Worm (Caenorhabditis elegans) whole organism, young adult: Measurements from ENCODE around the gene T01B7.9.
A peak's percentile ranks its signal among the peaks of the same experiment; 100 is the strongest.

Source experiments
- C06A6.2 ChIP-seq: fragments of 200-800 bp; sonication (Bioruptor generic); conservative IDR thresholded peaks from 2 replicates; pipeline ENCODE4 v1.3.6; 2022; ENCODE audit warnings: missing genetic modification characterization, missing compliant biosample characterization
- C17E4.6 ChIP-seq: fragments of 200-800 bp; sonication (Bioruptor generic); IDR thresholded peaks from 2 replicates; pipeline ENCODE4 v1.3.6; 2022; ENCODE audit warnings: missing genetic modification reagents, missing genetic modification characterization, missing compliant biosample characterization
- F22D6.2 ChIP-seq: sonication (generic microtip); optimal IDR thresholded peaks from 2 replicates; lab custom pipeline; 2016; ENCODE audit warnings: mild to moderate bottlenecking, missing genetic modification characterization, missing compliant biosample characterization
- F52B5.7 ChIP-seq: sonication (generic microtip); optimal IDR thresholded peaks from 2 replicates; lab custom pipeline; 2016; ENCODE audit warnings: mild to moderate bottlenecking, missing genetic modification characterization, missing compliant biosample characterization
- Y95B8A.8 ChIP-seq: fragments of 200-800 bp; sonication (Bioruptor generic); IDR thresholded peaks from 2 replicates; pipeline ENCODE4 v1.3.6; 2022; ENCODE audit warnings: missing genetic modification reagents, missing genetic modification characterization, missing compliant biosample characterization
- ZK185.1 ChIP-seq: sonication (generic microtip); optimal IDR thresholded peaks from 2 replicates; lab custom pipeline; 2016; ENCODE audit warnings: mild to moderate bottlenecking, missing genetic modification characterization, missing compliant biosample characterization; ENCODE audit not compliant: poor library complexity, severe bottlenecking
- ama-1 ChIP-seq, 3 experiments: fragments of 150-350 bp in 1 of 3; sonication (generic microtip) in 2 of 3; optimal IDR thresholded peaks; 2 replicates each; lab custom pipeline; 2014 to 2018; ENCODE audit warnings: missing biosample characterization in 2 of 3, missing genetic modification characterization in 2 of 3, missing genetic modification reagents in 2 of 3
- aptf-3 ChIP-seq: fragments of 200-800 bp; sonication (Bioruptor generic); IDR thresholded peaks from 2 replicates; pipeline ENCODE4 v1.3.6; 2022; ENCODE audit warnings: missing genetic modification characterization, missing compliant biosample characterization
- bed-1 ChIP-seq: fragments of 200-800 bp; sonication (Bioruptor generic); IDR thresholded peaks from 2 replicates; pipeline ENCODE4 v1.3.6; 2022; ENCODE audit warnings: missing genetic modification reagents, missing genetic modification characterization, missing compliant biosample characterization
- cebp-1 ChIP-seq, 2 experiments: fragments of 200-800 bp in 1 of 2; sonication (Bioruptor generic) in 1 of 2; sonication (generic microtip) in 1 of 2; IDR thresholded peaks in 1 of 2; optimal IDR thresholded peaks in 1 of 2; 2 replicates each; pipeline versions ENCODE4 v1.3.6 to Lab custom; 2017 to 2022; ENCODE audit warnings: missing compliant biosample characterization in 2 of 2, missing genetic modification characterization in 2 of 2, mild to moderate bottlenecking in 1 of 2, missing genetic modification reagents in 1 of 2, moderate library complexity in 1 of 2
- dox-1 ChIP-seq: fragments of 200-800 bp; sonication (Bioruptor generic); IDR thresholded peaks from 2 replicates; pipeline ENCODE4 v1.3.6; 2022; ENCODE audit warnings: missing genetic modification reagents, missing genetic modification characterization, missing compliant biosample characterization
- dpl-1 ChIP-seq: fragments of 150-350 bp; optimal IDR thresholded peaks from 2 replicates; lab custom pipeline; 2014; ENCODE audit warnings: missing biosample characterization, missing genetic modification reagents, missing genetic modification characterization
- egrh-3 ChIP-seq: fragments of 200-800 bp; sonication (Bioruptor generic); IDR thresholded peaks from 2 replicates; pipeline ENCODE4 v1.3.6; 2022; ENCODE audit warnings: missing genetic modification reagents, missing genetic modification characterization, missing compliant biosample characterization
- gei-17 ChIP-seq: fragments of 200-800 bp; sonication (Bioruptor generic); optimal IDR thresholded peaks from 2 replicates; lab custom pipeline; 2018; ENCODE audit warnings: mild to moderate bottlenecking, missing genetic modification characterization, missing compliant biosample characterization
- hmg-20 ChIP-seq: fragments of 200-800 bp; sonication (Bioruptor generic); IDR thresholded peaks from 2 replicates; pipeline ENCODE4 v1.3.6; 2022; ENCODE audit warnings: missing genetic modification reagents, missing genetic modification characterization, missing compliant biosample characterization
- lag-1 ChIP-seq: fragments of 200-800 bp; sonication (Bioruptor generic); IDR thresholded peaks from 2 replicates; pipeline ENCODE4 v1.3.6; 2022; ENCODE audit warnings: missing genetic modification reagents, missing genetic modification characterization, missing compliant biosample characterization
- let-607 ChIP-seq, 2 experiments: fragments of 200-800 bp in 1 of 2; sonication (Bioruptor generic) in 1 of 2; sonication (generic microtip) in 1 of 2; optimal IDR thresholded peaks; 2 replicates each; lab custom pipeline; 2016 to 2018; ENCODE audit warnings: mild to moderate bottlenecking in 2 of 2, missing compliant biosample characterization in 2 of 2, missing genetic modification characterization in 2 of 2, moderate library complexity in 2 of 2, missing genotype in 1 of 2
- lin-54 ChIP-seq: fragments of 200-800 bp; sonication (Bioruptor generic); optimal IDR thresholded peaks from 2 replicates; lab custom pipeline; 2018; ENCODE audit warnings: mild to moderate bottlenecking, missing genetic modification characterization, missing compliant biosample characterization
- lsy-27 ChIP-seq: sonication (generic microtip); optimal IDR thresholded peaks from 2 replicates; lab custom pipeline; 2017; ENCODE audit warnings: missing genetic modification characterization, mild to moderate bottlenecking, missing compliant biosample characterization, antibody characterized with exemption, missing genotype, borderline replicate concordance; ENCODE audit not compliant: insufficient read depth
- madf-3 ChIP-seq: fragments of 200-800 bp; sonication (Bioruptor generic); IDR thresholded peaks from 2 replicates; pipeline ENCODE4 v1.3.6; 2022; ENCODE audit warnings: missing genetic modification reagents, missing genetic modification characterization, missing compliant biosample characterization
- mes-4 ChIP-seq: sonication (generic microtip); optimal IDR thresholded peaks from 2 replicates; lab custom pipeline; 2016; ENCODE audit warnings: missing genotype, missing genetic modification characterization, missing compliant biosample characterization
- mxl-1 ChIP-seq: sonication (generic microtip); optimal IDR thresholded peaks from 2 replicates; lab custom pipeline; 2016; ENCODE audit warnings: missing genetic modification characterization, missing compliant biosample characterization
- pha-4 ChIP-seq: fragments of 150-350 bp; sonication (generic microtip); optimal IDR thresholded peaks from 2 replicates; lab custom pipeline; 2014; ENCODE audit warnings: missing biosample characterization, missing genetic modification reagents, missing genetic modification characterization
- rcor-1 ChIP-seq: fragments of 200-800 bp; sonication (Bioruptor generic); IDR thresholded peaks from 2 replicates; pipeline ENCODE4 v1.3.6; 2022; ENCODE audit warnings: missing genetic modification reagents, missing genetic modification characterization, missing compliant biosample characterization
- sdz-38 ChIP-seq: sonication (generic microtip); optimal IDR thresholded peaks from 2 replicates; lab custom pipeline; 2016; ENCODE audit warnings: missing genotype, missing genetic modification characterization, missing compliant biosample characterization
- snpc-1.1 ChIP-seq: sonication (generic microtip); optimal IDR thresholded peaks from 2 replicates; lab custom pipeline; 2017; ENCODE audit warnings: missing genetic modification characterization, mild to moderate bottlenecking, missing compliant biosample characterization, antibody characterized with exemption, moderate library complexity, missing genotype, missing genetic modification reagents; ENCODE audit not compliant: insufficient read depth
- snpc-1.3 ChIP-seq: sonication (generic microtip); optimal IDR thresholded peaks from 2 replicates; lab custom pipeline; 2017; ENCODE audit warnings: missing genetic modification characterization, mild to moderate bottlenecking, missing compliant biosample characterization, antibody characterized with exemption, moderate library complexity, missing genotype, missing genetic modification reagents; ENCODE audit not compliant: insufficient read depth
- snpc-4 ChIP-seq, 5 experiments: fragments of 150-350 bp in 1 of 5; sonication (generic microtip) in 4 of 5; optimal IDR thresholded peaks; 2 replicates each; lab custom pipeline; 2014 to 2018; ENCODE audit warnings: missing genetic modification characterization in 5 of 5, missing biosample characterization in 3 of 5, antibody characterized with exemption in 2 of 5, mild to moderate bottlenecking in 2 of 5, missing compliant biosample characterization in 2 of 5, missing genotype in 2 of 5, moderate library complexity in 2 of 5, missing genetic modification reagents in 1 of 5
- tbx-9 ChIP-seq: sonication (generic microtip); optimal IDR thresholded peaks from 2 replicates; lab custom pipeline; 2016; ENCODE audit warnings: borderline replicate concordance, missing genetic modification characterization, inconsistent platforms, missing compliant biosample characterization
- zfh-2 ChIP-seq: fragments of 200-800 bp; sonication (Bioruptor generic); conservative IDR thresholded peaks from 2 replicates; pipeline ENCODE4 v1.3.6; 2022; ENCODE audit warnings: missing genetic modification reagents, missing genetic modification characterization, missing compliant biosample characterization
- ztf-28 ChIP-seq: fragments of 200-800 bp; sonication (Bioruptor generic); IDR thresholded peaks from 2 replicates; pipeline ENCODE4 v1.3.6; 2022; ENCODE audit warnings: missing genetic modification reagents, missing genetic modification characterization, missing compliant biosample characterization
- ztf-6 ChIP-seq: fragments of 200-800 bp; sonication (Bioruptor generic); IDR thresholded peaks from 2 replicates; pipeline ENCODE4 v1.3.6; 2022; ENCODE audit warnings: missing genetic modification reagents, missing genetic modification characterization, missing compliant biosample characterization

T01B7.9 gene

DNA sequence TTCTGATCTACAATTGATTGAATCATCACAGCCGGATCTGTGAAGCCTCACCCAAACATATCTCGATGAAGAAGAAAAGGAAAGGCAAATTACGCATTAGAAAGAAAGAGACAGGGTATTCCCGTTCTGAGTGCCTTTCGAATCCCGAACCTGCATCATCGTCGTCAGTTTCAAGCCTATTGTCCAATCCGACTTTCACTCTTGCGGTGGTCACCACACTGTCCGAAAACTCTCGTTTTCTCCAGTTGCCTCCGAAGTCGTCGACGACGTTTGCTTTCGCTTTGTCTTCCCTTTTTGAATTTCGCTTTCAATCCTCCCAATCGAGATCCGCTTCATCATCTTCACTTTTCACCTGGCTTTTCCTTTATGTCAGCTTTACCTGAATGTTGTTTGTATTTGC, 22.5 kb upstream of the T01B7.9 start:
- no peak for TF ChIP-seq mxl-1 (tag; lab: Kevin White, UChicago)
- no peak for TF ChIP-seq snpc-4 (GFP tag; optimal IDR thresholded peaks at IDR 0.05; lab: Kevin White, UChicago)
- no peak for TF ChIP-seq snpc-4 (tag; optimal IDR thresholded peaks at IDR 0.05; lab: Kevin White, UChicago)
- TF ChIP-seq pha-4, result no peak

DNA sequence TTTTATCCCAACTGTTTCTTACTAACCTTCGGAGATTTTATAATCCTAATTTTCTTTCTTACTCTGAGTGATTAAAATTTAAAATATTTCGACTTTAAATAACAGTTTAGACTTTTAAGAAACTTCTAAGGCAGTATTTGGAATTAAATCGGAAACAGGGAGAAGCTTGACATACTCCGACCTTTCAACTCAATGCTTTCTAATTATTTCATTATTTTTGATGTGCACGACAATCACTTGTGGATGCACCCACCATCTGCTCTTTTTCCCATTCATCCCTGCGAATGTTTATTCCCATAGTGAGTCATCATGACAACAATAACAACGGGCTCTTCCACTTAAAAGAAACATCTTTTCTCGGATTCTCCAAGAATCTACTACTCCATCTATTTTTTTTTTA, 22.0 kb upstream of the T01B7.9 start:
- TF ChIP-seq lag-1, result no peak
- TF ChIP-seq snpc-1.3 (tag; lab: Kevin White, UChicago), result no peak
- TF ChIP-seq dox-1 (GFP tag; lab: Robert Waterston, UW), result no peak
- TF ChIP-seq lin-54 (GFP tag; lab: Kevin White, UChicago), result no peak
- no peak for TF ChIP-seq bed-1 (GFP tag; lab: Robert Waterston, UW)
- no peak for TF ChIP-seq egrh-3 (GFP tag; lab: Robert Waterston, UW)
- TF ChIP-seq C17E4.6 (GFP tag; lab: Robert Waterston, UW), result no peak
- no peak for TF ChIP-seq F22D6.2
- no peak for TF ChIP-seq ztf-6
- no peak for TF ChIP-seq aptf-3
- no peak for TF ChIP-seq rcor-1 (GFP tag; lab: Robert Waterston, UW)
- no peak for TF ChIP-seq lsy-27
- TF ChIP-seq C06A6.2, result no peak
- TF ChIP-seq madf-3, result no peak
- no peak for TF ChIP-seq gei-17 (GFP tag; lab: Kevin White, UChicago)
- TF ChIP-seq sdz-38, result no peak
- TF ChIP-seq mes-4 (tag; lab: Kevin White, UChicago), result no peak

DNA sequence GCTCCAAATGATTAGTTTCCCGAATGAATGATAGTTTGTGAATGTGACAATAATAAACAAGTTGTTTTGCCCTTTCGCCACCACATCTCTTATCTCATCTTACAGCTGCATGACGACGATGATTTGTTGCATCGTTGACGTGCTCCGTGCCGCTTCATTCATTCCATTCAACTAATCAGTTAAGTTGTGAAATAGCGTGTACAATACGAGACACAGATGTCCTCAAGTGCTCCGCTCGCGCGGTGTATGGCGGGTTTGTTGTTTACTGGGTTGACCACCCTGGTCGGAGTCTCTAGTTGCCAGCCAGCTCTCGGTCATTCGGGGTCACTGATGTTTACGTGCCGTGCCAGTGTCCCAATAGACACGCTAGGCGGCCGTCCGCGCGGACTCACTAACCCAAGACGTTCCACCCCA, 21.3 kb upstream of the T01B7.9 start:
- peak; percentile 58 for TF ChIP-seq tbx-9 (tag; lab: Kevin White, UChicago)
- no peak for TF ChIP-seq ama-1 (optimal IDR thresholded peaks at IDR 0.05; lab: Kevin White, UChicago)
- TF ChIP-seq ama-1 (GFP tag; optimal IDR thresholded peaks at IDR 0.05; lab: Kevin White, UChicago), result peak in 1 of 2 experiments; percentile 22
- TF ChIP-seq let-607 (tag; optimal IDR thresholded peaks at IDR 0.05; lab: Kevin White, UChicago), result no peak
- no peak for TF ChIP-seq dpl-1 (GFP tag; lab: Kevin White, UChicago)
- TF ChIP-seq cebp-1 (GFP tag; IDR thresholded peaks at IDR 0.05; lab: Robert Waterston, UW), result peak; percentile 50; the same call in 1 of the 2 replicates
- peak; percentile 27 for TF ChIP-seq cebp-1 (tag; optimal IDR thresholded peaks at IDR 0.05; lab: Kevin White, UChicago)
- no peak for TF ChIP-seq Y95B8A.8 (GFP tag; lab: Robert Waterston, UW)
- TF ChIP-seq ZK185.1, result peak; percentile 49
- peak; percentile 4 for TF ChIP-seq F52B5.7 (tag; lab: Kevin White, UChicago)
- no peak for TF ChIP-seq snpc-1.1 (tag; lab: Kevin White, UChicago)
- no peak for TF ChIP-seq F22D6.2
- peak; percentile 73 for TF ChIP-seq zfh-2 (GFP tag; lab: Robert Waterston, UW)
- TF ChIP-seq dox-1 (GFP tag; lab: Robert Waterston, UW), result peak; percentile 10; the same call in 1 of the 2 replicates
- 0 out of 2 replicates have a peak, but pooled peaks have one; percentile 25 for TF ChIP-seq ztf-28 (GFP tag; lab: Robert Waterston, UW)
- no peak for TF ChIP-seq hmg-20 (GFP tag; lab: Robert Waterston, UW)
- TF ChIP-seq, all 124 proteins: peak for 8
